Fruit fly (Drosophila melanogaster): ENCODE measurements around the gene CG6059.

DNA sequence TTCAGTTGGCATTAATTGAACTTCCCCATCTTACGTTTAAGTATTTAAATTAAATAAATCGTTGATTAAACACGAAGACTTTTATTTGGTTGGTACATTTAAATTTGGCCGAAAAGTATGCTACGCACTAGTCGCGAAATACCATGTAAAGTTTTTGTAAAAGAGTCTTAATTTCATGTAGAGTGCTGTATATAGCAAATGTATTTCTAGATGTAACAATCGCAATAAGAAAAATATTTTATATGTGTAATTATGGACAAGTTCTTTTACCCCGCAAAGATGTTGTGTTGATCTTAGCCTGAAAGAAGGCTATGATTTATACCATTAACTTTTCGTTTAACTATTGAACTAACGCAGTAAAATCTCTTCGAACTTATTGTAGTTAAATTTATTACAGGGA is 41.7 kb downstream of the CG6059 start:
- TF ChIP-seq usp (GFP tag; optimal IDR thresholded peaks at IDR 0.05) (no peak), ey (GFP tag; optimal IDR thresholded peaks at IDR 0.05) (no peak), Rel (GFP tag; optimal IDR thresholded peaks at IDR 0.05) (no peak), Rel (tag; optimal IDR thresholded peaks at IDR 0.05) (no peak), psq (GFP tag; optimal IDR thresholded peaks at IDR 0.05) (no peak), pan (optimal IDR thresholded peaks at IDR 0.05) (no peak), fru (GFP tag; optimal IDR thresholded peaks at IDR 0.05) (no peak), foxo (GFP tag; optimal IDR thresholded peaks at IDR 0.05) (no peak)

Measured in whole organism, wandering third instar larva.